Worm (Caenorhabditis elegans): Measurements from ENCODE around the gene pie-1.

Gene pie-1

DNA sequence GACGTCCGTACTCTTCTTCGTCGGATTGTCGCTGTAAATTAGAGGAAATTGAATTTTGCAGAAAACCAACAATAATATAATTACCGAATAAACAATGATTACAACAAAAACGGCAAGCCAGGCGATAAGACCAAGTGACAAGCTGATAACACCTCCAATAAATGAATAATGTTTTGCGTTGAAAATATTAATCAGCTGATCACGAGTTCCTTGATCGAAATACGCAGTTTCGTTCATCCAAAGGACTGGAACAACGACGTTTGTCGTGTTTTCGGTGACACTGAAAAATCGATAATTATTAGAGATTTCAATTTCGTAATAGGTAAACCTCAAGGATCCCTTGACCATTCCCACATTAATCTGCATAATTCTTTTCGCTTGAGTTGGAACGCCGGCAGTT is 27.1 kb downstream of the pie-1 start:
- no peak for TF ChIP-seq hlh-1 (tag; optimal IDR thresholded peaks at IDR 0.05)
- TF ChIP-seq ceh-83 (GFP tag; optimal IDR thresholded peaks at IDR 0.05): no peak
- TF ChIP-seq nhr-12 (tag; optimal IDR thresholded peaks at IDR 0.05): no peak
- no peak for TF ChIP-seq nhr-76 (tag; optimal IDR thresholded peaks at IDR 0.05)
- TF ChIP-seq nhr-237 (tag; optimal IDR thresholded peaks at IDR 0.05): no peak
- no peak for TF ChIP-seq zip-8 (tag; optimal IDR thresholded peaks at IDR 0.05)
- no peak for TF ChIP-seq sptf-1 (tag; optimal IDR thresholded peaks at IDR 0.05)
- TF ChIP-seq pha-4 (tag; optimal IDR thresholded peaks at IDR 0.05): no peak
- no peak for TF ChIP-seq elt-1 (tag; optimal IDR thresholded peaks at IDR 0.05; ENCODE audit: borderline replicate concordance, insufficient read depth)
- no peak for TF ChIP-seq ztf-11 (tag; optimal IDR thresholded peaks at IDR 0.05)
- no peak for TF ChIP-seq mls-2 (tag; optimal IDR thresholded peaks at IDR 0.05)
- no peak for TF ChIP-seq lin-13 (tag; optimal IDR thresholded peaks at IDR 0.05)
- no peak for TF ChIP-seq drap-1 (GFP tag; optimal IDR thresholded peaks at IDR 0.05)
- no peak for TF ChIP-seq ham-2 (GFP tag; optimal IDR thresholded peaks at IDR 0.05)
- TF ChIP-seq nhr-28 (tag; optimal IDR thresholded peaks at IDR 0.05): no peak

DNA sequence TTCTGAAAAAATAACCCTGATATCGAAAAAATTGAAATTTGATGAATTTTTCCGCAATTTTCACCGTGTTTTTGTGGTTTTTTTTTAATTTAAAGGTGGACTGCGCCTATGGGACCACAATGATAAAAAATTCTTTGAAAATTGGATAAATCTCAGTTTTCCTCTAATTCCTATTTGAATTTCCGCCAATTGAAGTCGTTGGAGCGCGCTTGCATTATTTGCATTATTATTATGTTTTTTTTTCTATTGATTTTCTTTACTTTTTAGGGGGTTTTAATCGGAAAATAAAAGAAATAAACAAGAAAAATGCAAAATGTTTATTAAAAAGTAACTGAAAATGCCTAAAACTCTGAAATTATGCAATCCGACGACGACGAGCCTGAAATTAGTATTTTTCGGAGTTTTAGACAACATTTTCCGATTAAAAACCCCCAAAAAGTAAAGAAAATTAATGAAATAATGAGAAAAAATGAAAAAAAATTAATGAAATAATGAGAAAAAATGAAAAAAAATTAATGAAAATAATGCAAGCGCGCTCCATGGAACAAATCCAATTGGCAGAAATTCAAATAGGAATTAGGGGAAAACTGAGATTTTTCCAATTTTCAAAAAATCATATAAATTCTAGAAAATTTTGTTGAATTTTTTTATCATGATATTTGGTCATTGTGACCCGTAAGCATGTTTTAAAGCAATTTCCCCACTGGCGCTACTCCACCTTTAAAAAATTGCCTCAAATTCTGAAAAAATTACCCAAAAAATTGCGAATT is 29.1 kb downstream of the pie-1 start:
- TF ChIP-seq zip-8 (tag; optimal IDR thresholded peaks at IDR 0.05): no peak
- TF ChIP-seq unc-62 (GFP tag; optimal IDR thresholded peaks at IDR 0.05): no peak
- TF ChIP-seq ham-2 (GFP tag; optimal IDR thresholded peaks at IDR 0.05): no peak
- no peak for TF ChIP-seq flh-1 (GFP tag; optimal IDR thresholded peaks at IDR 0.05)
- no peak for TF ChIP-seq unc-39 (tag; optimal IDR thresholded peaks at IDR 0.05)
- TF ChIP-seq lin-32 (GFP tag; optimal IDR thresholded peaks at IDR 0.05): no peak
- no peak for TF ChIP-seq ceh-39 (tag; optimal IDR thresholded peaks at IDR 0.05)
- no peak for TF ChIP-seq unc-120 (tag; optimal IDR thresholded peaks at IDR 0.05; ENCODE audit: poor library complexity, severe bottlenecking)
- no peak for TF ChIP-seq sptf-1 (tag; optimal IDR thresholded peaks at IDR 0.05)
- no peak for TF ChIP-seq M03D4.4 (tag; optimal IDR thresholded peaks at IDR 0.05)
- no peak for TF ChIP-seq sem-2 (GFP tag; optimal IDR thresholded peaks at IDR 0.05)
- TF ChIP-seq hlh-1 (tag; optimal IDR thresholded peaks at IDR 0.05): no peak
- no peak for TF ChIP-seq nhr-76 (tag; optimal IDR thresholded peaks at IDR 0.05)
- TF ChIP-seq mls-2 (tag; optimal IDR thresholded peaks at IDR 0.05): no peak
- no peak for TF ChIP-seq ceh-83 (GFP tag; optimal IDR thresholded peaks at IDR 0.05)
- TF ChIP-seq snpc-4 (tag; optimal IDR thresholded peaks at IDR 0.05): no peak
- TF ChIP-seq ztf-11 (tag; optimal IDR thresholded peaks at IDR 0.05): no peak
- TF ChIP-seq lsy-2 (tag; optimal IDR thresholded peaks at IDR 0.05): no peak
- no peak for TF ChIP-seq elt-1 (tag; optimal IDR thresholded peaks at IDR 0.05; ENCODE audit: borderline replicate concordance, insufficient read depth)
- no peak for TF ChIP-seq blmp-1 (tag; optimal IDR thresholded peaks at IDR 0.05)

DNA sequence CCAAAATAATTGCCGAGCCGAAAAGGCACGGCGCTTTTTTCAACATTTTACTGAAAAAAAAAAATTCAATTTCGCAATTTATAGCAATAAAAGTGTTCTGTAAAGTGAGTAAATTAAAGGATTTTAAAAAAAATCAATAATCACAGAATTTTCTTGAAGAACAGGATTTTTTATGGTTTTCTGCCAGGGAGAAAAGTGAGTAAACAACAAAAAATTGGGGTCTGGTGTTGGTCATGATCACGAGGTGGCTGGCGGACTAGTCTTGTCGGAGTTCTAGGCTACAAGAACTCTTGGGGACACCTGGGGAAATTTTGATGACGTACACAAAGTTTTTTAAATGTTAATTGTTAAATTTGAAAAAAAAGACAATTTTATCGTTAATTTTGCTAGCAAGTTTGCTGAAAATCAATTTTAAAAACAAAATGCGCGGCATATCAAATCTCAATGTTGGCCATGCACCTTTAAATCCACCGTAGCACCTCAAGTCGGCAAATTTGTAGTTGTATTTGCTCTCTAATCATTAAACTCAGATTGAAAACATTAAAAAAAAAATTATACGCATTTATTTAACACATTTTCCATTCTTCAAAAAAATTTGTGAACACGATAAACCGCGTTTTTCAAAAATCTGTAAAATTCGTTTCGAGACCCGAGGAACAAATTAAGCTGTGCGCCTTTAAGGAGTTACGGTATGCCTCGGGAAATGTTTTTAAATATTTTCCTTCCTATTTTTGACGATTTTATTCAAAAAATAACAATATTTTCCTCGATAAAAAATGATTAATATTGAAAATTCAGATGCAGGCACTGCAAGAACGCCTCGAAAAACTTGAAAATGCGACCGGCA is 30.3 kb downstream of the pie-1 start, which contains the start of the genes scav-3 and Y49E10.21:
Gene scav-3, minus strand, starts transcription at position 50 of the 847 bp plus-strand sequence.
Gene Y49E10.21, plus strand, starts transcription at position 797 of the 847 bp plus-strand sequence.
- TF ChIP-seq mep-1 (tag; optimal IDR thresholded peaks at IDR 0.05) (peak; percentile 10), unc-120 (tag; optimal IDR thresholded peaks at IDR 0.05; ENCODE audit: poor library complexity, severe bottlenecking) (no peak)

DNA sequence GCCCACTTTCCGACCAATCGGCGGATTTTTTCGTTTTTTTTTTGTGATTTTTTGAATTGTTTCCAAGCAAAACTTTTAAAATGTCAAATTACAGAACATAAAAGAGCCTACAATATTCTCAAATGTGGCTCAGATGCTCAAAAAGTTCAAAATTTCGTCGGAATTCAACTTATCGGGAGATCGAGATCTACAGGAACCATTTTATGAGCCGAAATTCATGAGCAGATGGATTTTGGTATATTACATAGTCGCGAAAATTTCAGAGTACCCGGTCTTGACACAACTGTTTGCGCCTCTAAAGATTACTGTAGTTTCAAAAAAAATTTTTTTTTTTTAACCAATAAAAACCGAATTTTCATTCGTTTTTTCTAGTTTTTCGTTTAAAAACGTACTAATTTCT is 32.3 kb downstream of the pie-1 start:
- TF ChIP-seq unc-39 (tag; optimal IDR thresholded peaks at IDR 0.05) (no peak), hlh-1 (tag; optimal IDR thresholded peaks at IDR 0.05) (no peak), lin-13 (tag; optimal IDR thresholded peaks at IDR 0.05) (no peak), blmp-1 (tag; optimal IDR thresholded peaks at IDR 0.05) (no peak), nhr-28 (tag; optimal IDR thresholded peaks at IDR 0.05) (no peak), sptf-1 (tag; optimal IDR thresholded peaks at IDR 0.05) (no peak), unc-62 (GFP tag; optimal IDR thresholded peaks at IDR 0.05) (no peak), mls-2 (tag; optimal IDR thresholded peaks at IDR 0.05) (no peak), nhr-237 (tag; optimal IDR thresholded peaks at IDR 0.05) (no peak), M03D4.4 (tag; optimal IDR thresholded peaks at IDR 0.05) (no peak), nhr-76 (tag; optimal IDR thresholded peaks at IDR 0.05) (no peak), lsy-2 (tag; optimal IDR thresholded peaks at IDR 0.05) (no peak), unc-120 (tag; optimal IDR thresholded peaks at IDR 0.05; ENCODE audit: poor library complexity, severe bottlenecking) (no peak)

DNA sequence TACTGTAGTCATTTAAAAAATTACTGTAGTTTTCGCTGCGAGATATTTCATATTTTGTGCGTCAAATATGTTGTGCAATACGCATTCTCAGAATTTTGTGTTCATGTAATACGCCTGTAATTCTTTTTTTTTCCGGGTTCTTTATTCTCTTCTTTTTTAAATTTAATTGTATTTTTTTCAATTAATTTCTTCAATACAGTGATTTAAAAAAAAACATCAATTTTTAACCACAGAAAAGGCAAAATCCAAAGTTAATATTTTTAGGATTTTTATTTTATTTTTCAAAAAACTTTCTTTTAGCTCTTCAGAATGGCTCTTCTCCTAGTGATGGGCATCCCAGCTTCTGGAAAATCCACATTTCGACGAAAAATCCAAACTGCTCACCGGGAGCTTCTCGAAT is 39.6 kb downstream of the pie-1 start, which contains the start of gene pstk-1:
Gene pstk-1, plus strand, starts transcription at position 301 of the 400 bp plus-strand sequence.
- no peak for TF ChIP-seq sem-2 (GFP tag; optimal IDR thresholded peaks at IDR 0.05)
- TF ChIP-seq ceh-43 (GFP tag; optimal IDR thresholded peaks at IDR 0.05): no peak
- TF ChIP-seq ces-1 (GFP tag; optimal IDR thresholded peaks at IDR 0.05): no peak
- TF ChIP-seq unc-62 (GFP tag; optimal IDR thresholded peaks at IDR 0.05): no peak
- no peak for TF ChIP-seq elt-3 (tag; optimal IDR thresholded peaks at IDR 0.05)
- TF ChIP-seq lsy-2 (tag; optimal IDR thresholded peaks at IDR 0.05): no peak
